Worm (Caenorhabditis elegans): Measurements from ENCODE around the gene B0464.9.

ce11 chrIII:9513006-9513405 is 47.4 kb downstream of the B0464.9 start:
- TF ChIP-seq fos-1 (tag; optimal IDR thresholded peaks at IDR 0.05) (no peak), snpc-4 (tag; optimal IDR thresholded peaks at IDR 0.05) (no peak), ZK546.5 (tag; optimal IDR thresholded peaks at IDR 0.05) (no peak), mab-5 (tag; optimal IDR thresholded peaks at IDR 0.05) (no peak), skn-1 (tag; optimal IDR thresholded peaks at IDR 0.05) (no peak), nhr-237 (tag; optimal IDR thresholded peaks at IDR 0.05) (no peak), crh-2 (tag; optimal IDR thresholded peaks at IDR 0.05) (no peak), nhr-6 (tag; optimal IDR thresholded peaks at IDR 0.05) (no peak), ama-1 (optimal IDR thresholded peaks at IDR 0.05) (no peak), aly-2 (tag; optimal IDR thresholded peaks at IDR 0.05) (no peak), ztf-11 (tag; optimal IDR thresholded peaks at IDR 0.05) (no peak), elt-3 (tag; optimal IDR thresholded peaks at IDR 0.05) (no peak)

Measured in whole organism, L2 larva.